Worm (Caenorhabditis elegans): ENCODE measurements around the gene cgr-1.

DNA sequence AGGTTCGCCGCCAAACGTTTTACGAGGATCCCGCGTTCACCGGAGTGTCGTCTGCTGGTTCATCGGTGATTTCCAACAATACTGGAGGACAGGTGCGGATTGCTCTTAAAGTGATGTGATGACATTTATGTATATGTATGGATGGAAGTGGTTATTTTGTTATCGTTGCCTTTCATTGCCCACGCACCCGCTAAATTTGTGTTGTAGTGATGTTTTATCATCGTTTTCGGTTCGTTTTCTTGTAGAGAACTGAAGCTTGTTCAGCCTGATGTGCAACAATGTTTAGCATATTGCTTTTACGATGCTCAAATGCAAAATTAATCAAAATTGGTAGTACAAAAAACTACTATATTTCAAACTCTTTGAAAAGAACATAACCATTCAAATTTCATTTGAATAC lies 52.4 kb downstream of the cgr-1 start:
- TF ChIP-seq nhr-12 (tag; optimal IDR thresholded peaks at IDR 0.05): no peak
- no peak for TF ChIP-seq nhr-2 (tag; optimal IDR thresholded peaks at IDR 0.05)
- TF ChIP-seq nhr-237 (tag; optimal IDR thresholded peaks at IDR 0.05): no peak

Measured in whole organism, mixed stage, embryonic.